Worm (Caenorhabditis elegans): ENCODE measurements around the gene skr-16.

Gene skr-16

DNA sequence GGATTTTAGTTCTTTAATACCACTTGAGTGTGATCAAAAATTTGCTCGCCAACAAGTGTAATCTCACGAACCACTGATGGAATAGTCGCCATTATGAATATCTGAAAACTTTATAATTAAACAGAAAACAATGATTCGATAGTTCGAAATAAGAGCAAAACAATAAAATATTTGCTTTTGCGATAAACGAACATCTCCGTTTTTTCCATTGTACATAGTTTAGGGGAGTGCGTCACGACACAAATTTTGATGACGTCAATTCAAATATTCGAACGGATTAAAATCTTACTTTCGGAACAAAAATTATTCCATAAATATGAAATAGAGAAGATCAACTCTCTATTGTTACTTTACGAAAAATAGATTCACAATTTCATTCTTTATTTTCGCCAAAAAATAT, 34.5 kb upstream of the skr-16 start, which contains the start of gene mutd-1:
Gene mutd-1, minus strand, starts transcription at position 101 of the 400 bp plus-strand sequence.
- TF ChIP-seq ham-2 (GFP tag; optimal IDR thresholded peaks at IDR 0.05), result no peak
- TF ChIP-seq mls-2 (tag; optimal IDR thresholded peaks at IDR 0.05), result no peak
- TF ChIP-seq hlh-1 (tag; optimal IDR thresholded peaks at IDR 0.05), result no peak
- no peak for TF ChIP-seq snpc-4 (tag; optimal IDR thresholded peaks at IDR 0.05)
- no peak for TF ChIP-seq mab-5 (tag; optimal IDR thresholded peaks at IDR 0.05)
- TF ChIP-seq elt-3 (tag; optimal IDR thresholded peaks at IDR 0.05), result no peak
- TF ChIP-seq sptf-1 (tag; optimal IDR thresholded peaks at IDR 0.05), result no peak
- TF ChIP-seq cnd-1 (tag; optimal IDR thresholded peaks at IDR 0.05), result no peak
- TF ChIP-seq lsy-2 (tag; optimal IDR thresholded peaks at IDR 0.05), result no peak
- TF ChIP-seq bed-3 (GFP tag; optimal IDR thresholded peaks at IDR 0.05), result no peak
- TF ChIP-seq flh-1 (GFP tag; optimal IDR thresholded peaks at IDR 0.05), result no peak
- TF ChIP-seq blmp-1 (tag; optimal IDR thresholded peaks at IDR 0.05), result no peak
- no peak for TF ChIP-seq zip-8 (tag; optimal IDR thresholded peaks at IDR 0.05)
- no peak for TF ChIP-seq nhr-76 (tag; optimal IDR thresholded peaks at IDR 0.05)
- no peak for TF ChIP-seq ceh-39 (tag; optimal IDR thresholded peaks at IDR 0.05)
- TF ChIP-seq M03D4.4 (tag; optimal IDR thresholded peaks at IDR 0.05), result no peak
- TF ChIP-seq elt-1 (tag; optimal IDR thresholded peaks at IDR 0.05; ENCODE audit: borderline replicate concordance, insufficient read depth), result no peak
- no peak for TF ChIP-seq ztf-11 (tag; optimal IDR thresholded peaks at IDR 0.05)
- no peak for TF ChIP-seq nhr-2 (tag; optimal IDR thresholded peaks at IDR 0.05)

ce11 chrIV:7139143-7139542, 29.4 kb upstream of the skr-16 start:
- TF ChIP-seq M03D4.4 (tag; optimal IDR thresholded peaks at IDR 0.05), result no peak
- no peak for TF ChIP-seq flh-1 (GFP tag; optimal IDR thresholded peaks at IDR 0.05)
- TF ChIP-seq cnd-1 (tag; optimal IDR thresholded peaks at IDR 0.05), result no peak
- no peak for TF ChIP-seq ceh-43 (GFP tag; optimal IDR thresholded peaks at IDR 0.05)
- TF ChIP-seq bed-3 (GFP tag; optimal IDR thresholded peaks at IDR 0.05), result no peak
- TF ChIP-seq ceh-83 (GFP tag; optimal IDR thresholded peaks at IDR 0.05), result no peak

- TF ChIP-seq lin-13 (tag; optimal IDR thresholded peaks at IDR 0.05) (no peak), mab-5 (tag; optimal IDR thresholded peaks at IDR 0.05) (no peak), snpc-4 (tag; optimal IDR thresholded peaks at IDR 0.05) (no peak), sptf-1 (tag; optimal IDR thresholded peaks at IDR 0.05) (no peak), ceh-39 (tag; optimal IDR thresholded peaks at IDR 0.05) (no peak), zip-8 (tag; optimal IDR thresholded peaks at IDR 0.05) (no peak), nhr-12 (tag; optimal IDR thresholded peaks at IDR 0.05) (no peak), pha-4 (tag; optimal IDR thresholded peaks at IDR 0.05) (no peak), cnd-1 (tag; optimal IDR thresholded peaks at IDR 0.05) (no peak), ham-2 (GFP tag; optimal IDR thresholded peaks at IDR 0.05) (no peak), ceh-83 (GFP tag; optimal IDR thresholded peaks at IDR 0.05) (no peak)
Observed at ce11 chrIV:7144670-7145257, 23.7 kb upstream of the skr-16 start, which contains the start of gene hecd-1. TSS of gene hecd-1 (minus strand) at chrIV:7144720.

DNA sequence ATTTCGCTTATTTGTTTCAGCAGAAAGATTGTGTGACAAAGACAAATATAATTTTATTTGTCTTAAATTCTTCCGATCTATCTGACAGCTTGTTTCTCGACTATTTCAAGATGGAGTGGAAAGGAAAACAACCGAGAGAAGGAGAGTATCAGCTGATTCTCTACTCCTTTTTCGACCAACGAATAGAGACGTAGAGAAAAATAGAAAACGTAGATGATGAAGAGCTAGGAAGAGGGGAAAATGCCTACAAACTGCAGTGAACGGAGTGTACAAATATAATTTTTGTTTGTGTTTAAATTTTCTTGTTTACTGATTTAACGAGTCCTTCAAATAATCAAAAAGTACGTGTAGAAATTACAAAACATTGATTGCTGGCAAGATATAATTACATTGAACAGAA, 20.8 kb upstream of the skr-16 start:
- TF ChIP-seq ces-1 (GFP tag; optimal IDR thresholded peaks at IDR 0.05) (peak; percentile 21), hlh-1 (tag; optimal IDR thresholded peaks at IDR 0.05) (no peak)

- TF ChIP-seq zip-8 (tag; optimal IDR thresholded peaks at IDR 0.05), result no peak
- TF ChIP-seq lin-13 (tag; optimal IDR thresholded peaks at IDR 0.05), result peak; percentile 8
- no peak for TF ChIP-seq drap-1 (GFP tag; optimal IDR thresholded peaks at IDR 0.05)
- peak; percentile 94 for TF ChIP-seq lsy-2 (tag; optimal IDR thresholded peaks at IDR 0.05)
- TF ChIP-seq ztf-11 (tag; optimal IDR thresholded peaks at IDR 0.05), result no peak
Observed at ce11 chrIV:7149020-7149601, 19.4 kb upstream of the skr-16 start, which contains the start of gene C34D4.4. TSS of gene C34D4.4 (plus strand) at chrIV:7149361.

- no peak for TF ChIP-seq mls-2 (tag; optimal IDR thresholded peaks at IDR 0.05)
- no peak for TF ChIP-seq nhr-12 (tag; optimal IDR thresholded peaks at IDR 0.05)
- TF ChIP-seq ztf-11 (tag; optimal IDR thresholded peaks at IDR 0.05), result no peak
- TF ChIP-seq drap-1 (GFP tag; optimal IDR thresholded peaks at IDR 0.05), result no peak
Observed at ce11 chrIV:7152409-7152808, 16.1 kb upstream of the skr-16 start, which contains the start of gene col-113. TSS of gene col-113 (minus strand) at chrIV:7152509.

DNA sequence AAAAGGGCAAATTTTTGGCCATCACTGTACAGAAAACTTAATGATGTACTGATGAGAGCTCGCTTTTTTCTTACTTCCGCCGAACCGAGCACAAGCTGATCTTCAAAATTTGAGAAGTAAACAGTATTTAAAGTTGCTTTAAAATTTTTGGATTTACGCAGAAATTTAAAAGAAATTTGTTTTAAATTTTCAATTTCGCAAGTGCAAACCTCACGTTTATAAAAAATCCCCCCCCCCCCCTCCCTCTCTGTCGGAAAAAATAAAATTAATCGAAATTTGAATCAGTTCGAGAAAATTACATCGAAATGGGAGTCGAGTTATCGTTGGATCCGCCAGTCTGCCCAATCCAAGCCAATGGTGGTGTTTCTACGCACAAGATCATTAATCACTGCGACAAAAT, 15.1 kb upstream of the skr-16 start, which contains the start of gene C34D4.3:
Gene C34D4.3, plus strand, starts transcription at position 301 of the 400 bp plus-strand sequence.
- TF ChIP-seq sem-2 (GFP tag; optimal IDR thresholded peaks at IDR 0.05), result no peak
- TF ChIP-seq mep-1 (tag; optimal IDR thresholded peaks at IDR 0.05), result no peak
- TF ChIP-seq nhr-2 (tag; optimal IDR thresholded peaks at IDR 0.05), result no peak
- no peak for TF ChIP-seq nhr-28 (tag; optimal IDR thresholded peaks at IDR 0.05)
- no peak for TF ChIP-seq unc-62 (GFP tag; optimal IDR thresholded peaks at IDR 0.05)
- TF ChIP-seq mls-2 (tag; optimal IDR thresholded peaks at IDR 0.05), result no peak
- no peak for TF ChIP-seq elt-1 (tag; optimal IDR thresholded peaks at IDR 0.05; ENCODE audit: borderline replicate concordance, insufficient read depth)
- TF ChIP-seq unc-120 (tag; optimal IDR thresholded peaks at IDR 0.05; ENCODE audit: poor library complexity, severe bottlenecking), result no peak
- no peak for TF ChIP-seq nhr-237 (tag; optimal IDR thresholded peaks at IDR 0.05)
- no peak for TF ChIP-seq cnd-1 (tag; optimal IDR thresholded peaks at IDR 0.05)
- TF ChIP-seq nhr-76 (tag; optimal IDR thresholded peaks at IDR 0.05), result no peak
- no peak for TF ChIP-seq bed-3 (GFP tag; optimal IDR thresholded peaks at IDR 0.05)
- TF ChIP-seq ceh-43 (GFP tag; optimal IDR thresholded peaks at IDR 0.05), result no peak
- TF ChIP-seq snpc-4 (tag; optimal IDR thresholded peaks at IDR 0.05), result no peak
- no peak for TF ChIP-seq drap-1 (GFP tag; optimal IDR thresholded peaks at IDR 0.05)
- no peak for TF ChIP-seq elt-3 (tag; optimal IDR thresholded peaks at IDR 0.05)
- TF ChIP-seq ham-2 (GFP tag; optimal IDR thresholded peaks at IDR 0.05), result no peak

Measured in whole organism, mixed stage, embryonic.